Fruit fly (Drosophila melanogaster) whole organism, embryonic: ENCODE measurements around the gene Rpn12.

Source experiments
- B-H2 ChIP-seq: fragments of 200-800 bp; sonication (Bioruptor generic); optimal IDR thresholded peaks from 2 replicates; lab custom pipeline; 2018; ENCODE audit warnings: missing biosample characterization, mild to moderate bottlenecking, missing genetic modification characterization
- CG10267 ChIP-seq: fragments of 200-800 bp; sonication (Bioruptor generic); optimal IDR thresholded peaks from 2 replicates; lab custom pipeline; 2018; ENCODE audit warnings: missing biosample characterization, mild to moderate bottlenecking, missing genetic modification characterization, moderate library complexity
- CG11093 ChIP-seq: fragments of 200-800 bp; sonication (Bioruptor generic); IDR thresholded peaks from 3 replicates; pipeline ENCODE4 v1.3.6; 2022; ENCODE audit warnings: missing biosample characterization, missing genetic modification characterization
- CG11696 ChIP-seq: fragments of 200-800 bp; sonication (Bioruptor generic); IDR thresholded peaks from 2 replicates; pipeline ENCODE4 v1.3.6; 2022; ENCODE audit warnings: missing biosample characterization, missing genetic modification characterization
- CG11723 ChIP-seq: fragments of 200-800 bp; sonication (Bioruptor generic); optimal IDR thresholded peaks from 2 replicates; lab custom pipeline; 2017; ENCODE audit warnings: missing biosample characterization, mild to moderate bottlenecking, missing genetic modification characterization
- CG14441 ChIP-seq: fragments of 200-800 bp; sonication (Bioruptor generic); IDR thresholded peaks from 2 replicates; pipeline ENCODE4 v1.3.6; 2022; ENCODE audit warnings: missing biosample characterization, missing genetic modification characterization
- CG1529 ChIP-seq: fragments of 200-800 bp; sonication (Bioruptor generic); optimal IDR thresholded peaks from 3 replicates; lab custom pipeline; 2018; ENCODE audit warnings: missing biosample characterization, missing genetic modification characterization
- CG15601 ChIP-seq: fragments of 200-800 bp; sonication (Bioruptor generic); optimal IDR thresholded peaks from 3 replicates; lab custom pipeline; 2019; ENCODE audit warnings: missing biosample characterization, mild to moderate bottlenecking, missing genetic modification characterization, moderate library complexity
- CG1602 ChIP-seq: fragments of 200-800 bp; sonication (Bioruptor generic); optimal IDR thresholded peaks from 3 replicates; lab custom pipeline; 2016; ENCODE audit warnings: missing biosample characterization, missing genetic modification characterization
- CG17802 ChIP-seq: fragments of 200-800 bp; sonication (Bioruptor generic); optimal IDR thresholded peaks from 2 replicates; lab custom pipeline; 2018; ENCODE audit warnings: missing biosample characterization, mild to moderate bottlenecking, missing genetic modification characterization, moderate library complexity
- CG2875 ChIP-seq: fragments of 200-800 bp; sonication (Bioruptor generic); optimal IDR thresholded peaks from 2 replicates; lab custom pipeline; 2017; ENCODE audit warnings: missing biosample characterization, mild to moderate bottlenecking, missing genetic modification characterization, missing genetic modification reagents
- CG30431 ChIP-seq: fragments of 200-800 bp; sonication (Bioruptor generic); optimal IDR thresholded peaks from 2 replicates; lab custom pipeline; 2017; ENCODE audit warnings: missing biosample characterization, missing genetic modification characterization
- CG34224 ChIP-seq: fragments of 200-800 bp; sonication (Bioruptor generic); IDR thresholded peaks from 3 replicates; pipeline ENCODE4 v1.3.6; 2022; ENCODE audit warnings: missing biosample characterization, missing genetic modification characterization; ENCODE audit not compliant: partially characterized antibody
- CG4617 ChIP-seq: fragments of 200-800 bp; sonication (Bioruptor generic); optimal IDR thresholded peaks from 3 replicates; lab custom pipeline; 2016; ENCODE audit warnings: missing biosample characterization, missing genetic modification characterization, borderline replicate concordance
- CG5180 ChIP-seq: fragments of 200-800 bp; sonication (Bioruptor generic); optimal IDR thresholded peaks from 3 replicates; lab custom pipeline; 2017; ENCODE audit warnings: missing biosample characterization, missing genetic modification characterization, mild to moderate bottlenecking, moderate library complexity, missing genetic modification reagents
- CG8290 ChIP-seq, 3 experiments: fragments of 200-800 bp; sonication (Bioruptor generic); optimal IDR thresholded peaks; 2 replicates each; lab custom pipeline; 2016 to 2019; ENCODE audit warnings: missing biosample characterization in 3 of 3, missing genetic modification characterization in 3 of 3, mild to moderate bottlenecking in 2 of 3, moderate library complexity in 1 of 3
- Chrac-16 ChIP-seq: fragments of 200-800 bp; sonication (Bioruptor generic); optimal IDR thresholded peaks from 3 replicates; lab custom pipeline; 2016; ENCODE audit warnings: missing biosample characterization, missing genetic modification characterization
- D19B ChIP-seq: fragments of 200-800 bp; sonication (Bioruptor generic); optimal IDR thresholded peaks from 2 replicates; lab custom pipeline; 2017; ENCODE audit warnings: missing biosample characterization, mild to moderate bottlenecking, missing genetic modification characterization
- ERR ChIP-seq: fragments of 200-800 bp; sonication (Bioruptor generic); optimal IDR thresholded peaks from 2 replicates; lab custom pipeline; 2016; ENCODE audit warnings: missing biosample characterization, missing genetic modification characterization
- Fer2 ChIP-seq: fragments of 200-800 bp; sonication (Bioruptor generic); optimal IDR thresholded peaks from 2 replicates; lab custom pipeline; 2018; ENCODE audit warnings: missing biosample characterization, mild to moderate bottlenecking, missing genetic modification characterization, moderate library complexity
- Lhr ChIP-seq: fragments of 200-800 bp; sonication (Bioruptor generic); optimal IDR thresholded peaks from 3 replicates; lab custom pipeline; 2017; ENCODE audit warnings: mild to moderate bottlenecking, missing biosample characterization, missing genetic modification reagents, missing genetic modification characterization
- MBD-R2 ChIP-seq: fragments of 200-800 bp; sonication (Bioruptor generic); IDR thresholded peaks from 2 replicates; pipeline ENCODE4 v1.3.6; 2022; ENCODE audit warnings: missing biosample characterization, missing genetic modification characterization
- Nf-YA ChIP-seq: fragments of 200-800 bp; sonication (Bioruptor generic); IDR thresholded peaks from 2 replicates; pipeline ENCODE4 v1.3.6; 2022; ENCODE audit warnings: missing biosample characterization, missing genetic modification characterization
- Nf-YC ChIP-seq: fragments of 200-800 bp; optimal IDR thresholded peaks from 3 replicates; lab custom pipeline; 2019; ENCODE audit warnings: missing biosample characterization, mild to moderate bottlenecking, missing genetic modification characterization, moderate library complexity
- Sin3A ChIP-seq: fragments of >200 bp; optimal IDR thresholded peaks from 2 replicates; lab custom pipeline; 2018
- Six4 ChIP-seq: fragments of 200-800 bp; sonication (Bioruptor generic); optimal IDR thresholded peaks from 2 replicates; lab custom pipeline; 2016; ENCODE audit warnings: missing biosample characterization, missing genetic modification characterization
- Sry-δ ChIP-seq: fragments of 200-800 bp; sonication (Bioruptor generic); optimal IDR thresholded peaks from 2 replicates; lab custom pipeline; 2016; ENCODE audit warnings: missing biosample characterization, missing genetic modification characterization
- Stat92E ChIP-seq, 3 experiments: fragments of >200 bp in 2 of 3; fragments of 200-800 bp in 1 of 3; sonication (Bioruptor generic) in 1 of 3; optimal IDR thresholded peaks; 2 replicates each; lab custom pipeline; 2017 to 2019; ENCODE audit warnings: missing biosample characterization in 3 of 3, missing genetic modification characterization in 3 of 3, mild to moderate bottlenecking in 1 of 3, moderate library complexity in 1 of 3
- az2 ChIP-seq: fragments of 200-800 bp; sonication (Bioruptor generic); optimal IDR thresholded peaks from 3 replicates; lab custom pipeline; 2016; ENCODE audit warnings: missing biosample characterization, missing genetic modification characterization
- bbx ChIP-seq: fragments of 200-800 bp; sonication (Bioruptor generic); IDR thresholded peaks from 2 replicates; pipeline ENCODE4 v1.3.6; 2022; ENCODE audit warnings: missing biosample characterization, missing genetic modification characterization; ENCODE audit not compliant: partially characterized antibody
- bsh ChIP-seq, 2 experiments: fragments of 200-800 bp; sonication (Bioruptor generic); optimal IDR thresholded peaks; 2 replicates each; lab custom pipeline; 2017 to 2018; ENCODE audit warnings: mild to moderate bottlenecking in 2 of 2, missing biosample characterization in 2 of 2, missing genetic modification characterization in 2 of 2, moderate library complexity in 1 of 2
- ci ChIP-seq: fragments of 200-800 bp; sonication (Bioruptor generic); IDR thresholded peaks from 3 replicates; pipeline ENCODE4 v1.3.6; 2022; ENCODE audit warnings: missing biosample characterization, missing genetic modification characterization
- croc ChIP-seq: fragments of 200-800 bp; sonication (Bioruptor generic); conservative IDR thresholded peaks from 3 replicates; pipeline ENCODE4 v1.3.6; 2022; ENCODE audit warnings: missing biosample characterization, missing genetic modification characterization
- da ChIP-seq: fragments of 200-800 bp; sonication (Bioruptor generic); optimal IDR thresholded peaks from 2 replicates; lab custom pipeline; 2016; ENCODE audit warnings: missing biosample characterization, missing genetic modification characterization
- emc ChIP-seq: fragments of 200-800 bp; sonication (Bioruptor generic); optimal IDR thresholded peaks from 2 replicates; lab custom pipeline; 2016; ENCODE audit warnings: missing biosample characterization, missing genetic modification characterization
- fu2 ChIP-seq: fragments of 200-800 bp; sonication (Bioruptor generic); optimal IDR thresholded peaks from 2 replicates; lab custom pipeline; 2016; ENCODE audit warnings: missing biosample characterization, missing genetic modification characterization
- h ChIP-seq: fragments of >200 bp; optimal IDR thresholded peaks from 2 replicates; lab custom pipeline; 2017
- hth ChIP-seq: fragments of >200 bp; optimal IDR thresholded peaks from 2 replicates; lab custom pipeline; 2017; ENCODE audit warnings: inconsistent platforms
- kay ChIP-seq: fragments of 200-800 bp; sonication (Bioruptor generic); optimal IDR thresholded peaks from 2 replicates; lab custom pipeline; 2016; ENCODE audit warnings: missing biosample characterization, missing genetic modification characterization
- lbe ChIP-seq: fragments of 200-800 bp; sonication (Bioruptor generic); optimal IDR thresholded peaks from 2 replicates; lab custom pipeline; 2016; ENCODE audit warnings: missing biosample characterization, mild to moderate bottlenecking, missing genetic modification characterization
- mld ChIP-seq: fragments of 200-800 bp; sonication (Bioruptor generic); IDR thresholded peaks from 3 replicates; pipeline ENCODE4 v1.3.6; 2022; ENCODE audit warnings: missing biosample characterization, missing genetic modification characterization; ENCODE audit not compliant: partially characterized antibody
- nau ChIP-seq: fragments of 200-800 bp; sonication (Bioruptor generic); optimal IDR thresholded peaks from 3 replicates; lab custom pipeline; 2017; ENCODE audit warnings: missing biosample characterization, mild to moderate bottlenecking, missing genetic modification characterization, missing genetic modification reagents
- nerfin-1 ChIP-seq: fragments of 200-800 bp; sonication (Bioruptor generic); optimal IDR thresholded peaks from 3 replicates; lab custom pipeline; 2019; ENCODE audit warnings: missing biosample characterization, mild to moderate bottlenecking, missing genetic modification characterization, moderate library complexity
- psq ChIP-seq: fragments of 200-800 bp; sonication (Bioruptor generic); optimal IDR thresholded peaks from 2 replicates; lab custom pipeline; 2017; ENCODE audit warnings: missing biosample characterization, missing genetic modification characterization
- pum ChIP-seq: fragments of 200-800 bp; sonication (Bioruptor generic); optimal IDR thresholded peaks from 2 replicates; lab custom pipeline; 2016; ENCODE audit warnings: missing biosample characterization, missing genetic modification characterization
- ranshi ChIP-seq: fragments of 200-800 bp; sonication (Bioruptor generic); IDR thresholded peaks from 2 replicates; pipeline ENCODE4 v1.3.6; 2022; ENCODE audit warnings: missing biosample characterization, missing genetic modification characterization
- slbo ChIP-seq: fragments of 200-800 bp; sonication (Bioruptor generic); IDR thresholded peaks from 2 replicates; pipeline ENCODE4 v1.3.6; 2022; ENCODE audit warnings: missing biosample characterization, missing genetic modification characterization
- stwl ChIP-seq: fragments of 200-800 bp; sonication (Bioruptor generic); optimal IDR thresholded peaks from 3 replicates; lab custom pipeline; 2018; ENCODE audit warnings: missing biosample characterization, mild to moderate bottlenecking, missing genetic modification characterization, moderate library complexity
- trem ChIP-seq: fragments of 200-800 bp; optimal IDR thresholded peaks from 3 replicates; lab custom pipeline; 2019; ENCODE audit warnings: missing biosample characterization, mild to moderate bottlenecking, missing genetic modification characterization, moderate library complexity
- vfl ChIP-seq: fragments of 200-800 bp; sonication (Bioruptor generic); optimal IDR thresholded peaks from 2 replicates; lab custom pipeline; 2016; ENCODE audit warnings: missing biosample characterization, missing genetic modification characterization
- wek ChIP-seq: fragments of 200-800 bp; sonication (Bioruptor generic); optimal IDR thresholded peaks from 3 replicates; lab custom pipeline; 2018; ENCODE audit warnings: missing biosample characterization, mild to moderate bottlenecking, missing genetic modification characterization, moderate library complexity
- zen ChIP-seq: fragments of 200-800 bp; sonication (Bioruptor generic); optimal IDR thresholded peaks from 3 replicates; lab custom pipeline; 2018; ENCODE audit warnings: missing biosample characterization, mild to moderate bottlenecking, missing genetic modification characterization, moderate library complexity

Rpn12 gene

dm6 chr3L:16580049-16580448, 2.8 kb upstream of the Rpn12 start, which contains the start of gene nxf2 (continued):
- no peak for TF ChIP-seq B-H2 (GFP tag; lab: Kevin White, UChicago)
- TF ChIP-seq CG14441 (GFP tag; lab: Robert Waterston, UW) = no peak
- TF ChIP-seq bbx (GFP tag; lab: Robert Waterston, UW) = peak; percentile 68
- no peak for TF ChIP-seq ci
- TF ChIP-seq Fer2 (tag; lab: Kevin White, UChicago) = no peak
- TF ChIP-seq Nf-YA (GFP tag; lab: Robert Waterston, UW) = no peak
- no peak for TF ChIP-seq pum
- no peak for TF ChIP-seq CG2875 (GFP tag; lab: Kevin White, UChicago)
- TF ChIP-seq nerfin-1 (tag; lab: Kevin White, UChicago) = peak; percentile 43
- TF ChIP-seq az2 = no peak
- no peak for TF ChIP-seq bsh (GFP tag; optimal IDR thresholded peaks at IDR 0.05; lab: Kevin White, UChicago)
- TF ChIP-seq wek (GFP tag; lab: Kevin White, UChicago) = no peak
- TF ChIP-seq h (lab: Kevin White, UChicago) = no peak
- no peak for TF ChIP-seq da (GFP tag; lab: Kevin White, UChicago)
- peak; percentile 10 for TF ChIP-seq lbe (GFP tag; lab: Kevin White, UChicago)
- no peak for TF ChIP-seq CG11093 (GFP tag; lab: Robert Waterston, UW)
- TF ChIP-seq CG11696 (GFP tag; lab: Robert Waterston, UW) = no peak
- no peak for TF ChIP-seq vfl (GFP tag; lab: Kevin White, UChicago)
- no peak for TF ChIP-seq ranshi (GFP tag; lab: Robert Waterston, UW)
- TF ChIP-seq CG10267 (tag; lab: Kevin White, UChicago) = peak; percentile 76
- TF ChIP-seq CG30431 = no peak
- TF ChIP-seq croc (GFP tag; lab: Robert Waterston, UW) = no peak
- TF ChIP-seq CG11723 (GFP tag; lab: Kevin White, UChicago) = no peak
- no peak for TF ChIP-seq Nf-YC
- no peak for TF ChIP-seq CG15601
- peak; percentile 40 for TF ChIP-seq Sry-δ (GFP tag; lab: Kevin White, UChicago)
- TF ChIP-seq CG8290 (GFP tag; optimal IDR thresholded peaks at IDR 0.05; lab: Kevin White, UChicago) = no peak
- no peak for TF ChIP-seq CG8290 (tag; optimal IDR thresholded peaks at IDR 0.05; lab: Kevin White, UChicago)
- TF ChIP-seq ERR (GFP tag; lab: Kevin White, UChicago) = no peak
- TF ChIP-seq stwl (tag; lab: Kevin White, UChicago) = peak; percentile 25
- TF ChIP-seq CG34224 = peak; percentile 30; the same call in 1 of the 3 replicates
- no peak for TF ChIP-seq CG1529 (GFP tag; lab: Kevin White, UChicago)
- no peak for TF ChIP-seq emc
- TF ChIP-seq Lhr = no peak
- no peak for TF ChIP-seq Chrac-16 (GFP tag; lab: Kevin White, UChicago)
- TF ChIP-seq CG1602 (GFP tag; lab: Kevin White, UChicago) = no peak
- TF ChIP-seq D19B (GFP tag; lab: Kevin White, UChicago) = no peak
- no peak for TF ChIP-seq CG17802 (tag; lab: Kevin White, UChicago)
- TF ChIP-seq mld = 0 out of 3 replicates have a peak, but pooled peaks have one; percentile 6
- TF ChIP-seq CG4617 = no peak
- TF ChIP-seq Six4 = no peak
- TF ChIP-seq kay (GFP tag; lab: Kevin White, UChicago) = no peak
- no peak for TF ChIP-seq psq (GFP tag; lab: Kevin White, UChicago)
- peak; percentile 19 for TF ChIP-seq trem (tag; lab: Kevin White, UChicago)
- no peak for TF ChIP-seq Sin3A
- no peak for TF ChIP-seq slbo (GFP tag; lab: Robert Waterston, UW)
- no peak for TF ChIP-seq hth (lab: Kevin White, UChicago)
- no peak for TF ChIP-seq zen (tag; lab: Kevin White, UChicago)
- TF ChIP-seq Stat92E (GFP tag; optimal IDR thresholded peaks at IDR 0.05; lab: Kevin White, UChicago) = no peak
- TF ChIP-seq nau = no peak
- no peak for TF ChIP-seq fu2
- TF ChIP-seq MBD-R2 = no peak
- TF ChIP-seq CG5180 = no peak
